Fruit fly (Drosophila melanogaster) whole organism, embryonic: ENCODE data around the gene Pebp1.

Experiments
- BEAF-32 ChIP-seq: fragments of 200-800 bp; sonication (Bioruptor generic); optimal IDR thresholded peaks from 3 replicates; lab custom pipeline; 2017; ENCODE audit warnings: missing biosample characterization, missing genetic modification characterization, mild to moderate bottlenecking, moderate library complexity, missing genetic modification reagents
- Bdp1 ChIP-seq: fragments of 200-800 bp; sonication (Bioruptor generic); optimal IDR thresholded peaks from 3 replicates; lab custom pipeline; 2016; ENCODE audit warnings: missing biosample characterization, missing genetic modification characterization
- CG10147 ChIP-seq: fragments of 200-800 bp; sonication (Bioruptor generic); optimal IDR thresholded peaks from 2 replicates; lab custom pipeline; 2019; ENCODE audit warnings: missing biosample characterization, mild to moderate bottlenecking, missing genetic modification characterization, moderate library complexity
- CG10267 ChIP-seq: fragments of 200-800 bp; sonication (Bioruptor generic); optimal IDR thresholded peaks from 2 replicates; lab custom pipeline; 2018; ENCODE audit warnings: missing biosample characterization, mild to moderate bottlenecking, missing genetic modification characterization, moderate library complexity
- CG10543 ChIP-seq: fragments of 200-800 bp; sonication (Bioruptor generic); optimal IDR thresholded peaks from 3 replicates; lab custom pipeline; 2017; ENCODE audit warnings: missing biosample characterization, mild to moderate bottlenecking, missing genetic modification characterization, moderate library complexity
- CG11085 ChIP-seq: fragments of 200-800 bp; sonication (Bioruptor generic); IDR thresholded peaks from 2 replicates; pipeline ENCODE4 v1.3.6; 2022; ENCODE audit warnings: missing biosample characterization, missing genetic modification characterization
- CG12769 ChIP-seq: fragments of 200-800 bp; sonication (Bioruptor generic); optimal IDR thresholded peaks from 2 replicates; lab custom pipeline; 2019; ENCODE audit warnings: missing biosample characterization, mild to moderate bottlenecking, missing genetic modification characterization, moderate library complexity
- CG13894 ChIP-seq: fragments of 200-800 bp; sonication (Bioruptor generic); optimal IDR thresholded peaks from 3 replicates; lab custom pipeline; 2018; ENCODE audit warnings: missing biosample characterization, mild to moderate bottlenecking, missing genetic modification characterization, moderate library complexity
- CG14710 ChIP-seq: fragments of 200-800 bp; sonication (Bioruptor generic); optimal IDR thresholded peaks from 3 replicates; lab custom pipeline; 2019; ENCODE audit warnings: missing biosample characterization, mild to moderate bottlenecking, missing genetic modification characterization, moderate library complexity
- CG15601 ChIP-seq: fragments of 200-800 bp; sonication (Bioruptor generic); optimal IDR thresholded peaks from 3 replicates; lab custom pipeline; 2019; ENCODE audit warnings: missing biosample characterization, mild to moderate bottlenecking, missing genetic modification characterization, moderate library complexity
- CG17359 ChIP-seq: fragments of 200-800 bp; sonication (Bioruptor generic); optimal IDR thresholded peaks from 3 replicates; lab custom pipeline; 2018; ENCODE audit warnings: missing biosample characterization, mild to moderate bottlenecking, missing genetic modification characterization, moderate library complexity
- CG17361 ChIP-seq: fragments of 200-800 bp; sonication (Bioruptor generic); IDR thresholded peaks from 3 replicates; pipeline ENCODE4 v1.3.6; 2022; ENCODE audit warnings: missing biosample characterization, missing genetic modification characterization
- CG17612 ChIP-seq: fragments of 200-800 bp; sonication (Bioruptor generic); IDR thresholded peaks from 2 replicates; pipeline ENCODE4 v1.3.6; 2022; ENCODE audit warnings: missing biosample characterization, missing genetic modification characterization
- CG17802 ChIP-seq: fragments of 200-800 bp; sonication (Bioruptor generic); optimal IDR thresholded peaks from 2 replicates; lab custom pipeline; 2018; ENCODE audit warnings: missing biosample characterization, mild to moderate bottlenecking, missing genetic modification characterization, moderate library complexity
- CG32767 ChIP-seq: fragments of 200-800 bp; sonication (Bioruptor generic); IDR thresholded peaks from 2 replicates; pipeline ENCODE4 v1.3.6; 2022; ENCODE audit warnings: missing biosample characterization, missing genetic modification characterization
- CG34376 ChIP-seq: fragments of 200-800 bp; sonication (Bioruptor generic); optimal IDR thresholded peaks from 2 replicates; lab custom pipeline; 2018; ENCODE audit warnings: missing biosample characterization, mild to moderate bottlenecking, missing genetic modification characterization
- CG3726 ChIP-seq: fragments of 200-800 bp; sonication (Bioruptor generic); IDR thresholded peaks from 3 replicates; pipeline ENCODE4, ENCODE4 v1.3.6; 2022; ENCODE audit warnings: missing biosample characterization, missing genetic modification characterization
- CG5180 ChIP-seq: fragments of 200-800 bp; sonication (Bioruptor generic); optimal IDR thresholded peaks from 3 replicates; lab custom pipeline; 2017; ENCODE audit warnings: missing biosample characterization, missing genetic modification characterization, mild to moderate bottlenecking, moderate library complexity, missing genetic modification reagents
- CG7786 ChIP-seq: fragments of 200-800 bp; sonication (Bioruptor generic); optimal IDR thresholded peaks from 2 replicates; lab custom pipeline; 2016; ENCODE audit warnings: missing biosample characterization, missing genetic modification characterization
- CG7963 ChIP-seq: fragments of 200-800 bp; sonication (Bioruptor generic); IDR thresholded peaks from 3 replicates; pipeline ENCODE4 v1.3.6; 2022; ENCODE audit warnings: missing biosample characterization, missing genetic modification characterization; ENCODE audit not compliant: partially characterized antibody
- CG8089 ChIP-seq: fragments of 200-800 bp; sonication (Bioruptor generic); optimal IDR thresholded peaks from 3 replicates; lab custom pipeline; 2016; ENCODE audit warnings: missing biosample characterization, missing genetic modification characterization
- E2f1 ChIP-seq: fragments of 200-800 bp; sonication (Bioruptor generic); IDR thresholded peaks from 2 replicates; pipeline ENCODE4 v1.3.6; 2022; ENCODE audit warnings: missing biosample characterization, missing genetic modification characterization
- Elba2 ChIP-seq: fragments of 200-800 bp; sonication (Bioruptor generic); optimal IDR thresholded peaks from 3 replicates; lab custom pipeline; 2016; ENCODE audit warnings: missing biosample characterization, missing genetic modification characterization
- Fer2 ChIP-seq: fragments of 200-800 bp; sonication (Bioruptor generic); optimal IDR thresholded peaks from 2 replicates; lab custom pipeline; 2018; ENCODE audit warnings: missing biosample characterization, mild to moderate bottlenecking, missing genetic modification characterization, moderate library complexity
- HmgD ChIP-seq: fragments of 200-800 bp; sonication (Bioruptor generic); optimal IDR thresholded peaks from 3 replicates; lab custom pipeline; 2016; ENCODE audit warnings: missing biosample characterization, missing genetic modification characterization
- Lpt ChIP-seq: fragments of >200 bp; optimal IDR thresholded peaks from 2 replicates; lab custom pipeline; 2018; ENCODE audit warnings: missing biosample characterization, missing genetic modification characterization
- Nf-YB ChIP-seq: fragments of 200-800 bp; sonication (Bioruptor generic); optimal IDR thresholded peaks from 3 replicates; lab custom pipeline; 2019; ENCODE audit warnings: missing biosample characterization, mild to moderate bottlenecking, missing genetic modification characterization, moderate library complexity
- Rx ChIP-seq: fragments of 200-800 bp; sonication (Bioruptor generic); IDR thresholded peaks from 2 replicates; pipeline ENCODE4 v1.3.6; 2022; ENCODE audit warnings: missing biosample characterization, missing genetic modification characterization
- Vsx1 ChIP-seq: fragments of 200-800 bp; sonication (Bioruptor generic); optimal IDR thresholded peaks from 2 replicates; lab custom pipeline; 2017; ENCODE audit warnings: missing biosample characterization, mild to moderate bottlenecking, missing genetic modification characterization, missing genetic modification reagents
- chif ChIP-seq, 2 experiments: fragments of 200-800 bp; sonication (Bioruptor generic); optimal IDR thresholded peaks; 3 replicates each; lab custom pipeline; 2016; ENCODE audit warnings: missing biosample characterization in 2 of 2, missing genetic modification characterization in 2 of 2
- dan ChIP-seq: fragments of 200-800 bp; sonication (Bioruptor generic); IDR thresholded peaks from 2 replicates; pipeline ENCODE4 v1.3.6; 2022; ENCODE audit warnings: missing biosample characterization, missing genetic modification characterization
- eyg ChIP-seq: fragments of 200-800 bp; sonication (Bioruptor generic); optimal IDR thresholded peaks from 3 replicates; lab custom pipeline; 2016; ENCODE audit warnings: missing biosample characterization, missing genetic modification characterization
- gcm ChIP-seq: fragments of 200-800 bp; sonication (Bioruptor generic); optimal IDR thresholded peaks from 2 replicates; lab custom pipeline; 2019; ENCODE audit warnings: missing biosample characterization, mild to moderate bottlenecking, missing genetic modification characterization, moderate library complexity
- gsb ChIP-seq: fragments of 200-800 bp; sonication (Bioruptor generic); IDR thresholded peaks from 2 replicates; pipeline ENCODE4 v1.3.6; 2022; ENCODE audit warnings: missing biosample characterization, missing genetic modification characterization
- gt ChIP-seq: fragments of 200-800 bp; sonication (Bioruptor generic); IDR thresholded peaks from 2 replicates; pipeline ENCODE4 v1.3.6; 2022; ENCODE audit warnings: missing biosample characterization, missing genetic modification characterization
- insv ChIP-seq, 2 experiments: fragments of 200-800 bp; sonication (Bioruptor generic); optimal IDR thresholded peaks; 3 replicates each; lab custom pipeline; 2016 to 2018; ENCODE audit warnings: missing biosample characterization in 2 of 2, missing genetic modification characterization in 2 of 2
- jigr1 ChIP-seq: fragments of 200-800 bp; sonication (Bioruptor generic); IDR thresholded peaks from 3 replicates; pipeline ENCODE4 v1.3.6; 2022; ENCODE audit warnings: missing biosample characterization, missing genetic modification characterization
- lola ChIP-seq, 3 experiments: fragments of >200 bp in 2 of 3; fragments of 200-800 bp in 1 of 3; sonication (Bioruptor generic) in 1 of 3; optimal IDR thresholded peaks; 2 replicates each; lab custom pipeline; 2017 to 2019; ENCODE audit warnings: missing biosample characterization in 3 of 3, missing genetic modification characterization in 3 of 3, mild to moderate bottlenecking in 1 of 3, moderate library complexity in 1 of 3
- onecut ChIP-seq: fragments of 200-800 bp; sonication (Bioruptor generic); IDR thresholded peaks from 2 replicates; pipeline ENCODE4 v1.3.6; 2022; ENCODE audit warnings: missing biosample characterization, missing genetic modification characterization
- p53 ChIP-seq: fragments of 200-800 bp; sonication (Bioruptor generic); optimal IDR thresholded peaks from 2 replicates; lab custom pipeline; 2016; ENCODE audit warnings: missing biosample characterization, missing genetic modification characterization
- rib ChIP-seq: fragments of 200-800 bp; sonication (Bioruptor generic); IDR thresholded peaks from 2 replicates; pipeline ENCODE4 v1.3.6; 2022; ENCODE audit warnings: missing biosample characterization, missing genetic modification characterization
- row ChIP-seq: fragments of 200-800 bp; sonication (Bioruptor generic); IDR thresholded peaks from 3 replicates; pipeline ENCODE4 v1.3.6; 2022; ENCODE audit warnings: missing biosample characterization, missing genetic modification characterization
- slp2 ChIP-seq: fragments of 200-800 bp; sonication (Bioruptor generic); optimal IDR thresholded peaks from 2 replicates; lab custom pipeline; 2016; ENCODE audit warnings: missing biosample characterization, missing genetic modification characterization
- sna ChIP-seq: fragments of 200-800 bp; sonication (Bioruptor generic); IDR thresholded peaks from 2 replicates; pipeline ENCODE4 v1.3.6; 2022; ENCODE audit warnings: missing biosample characterization, missing genetic modification characterization; ENCODE audit not compliant: partially characterized antibody
- so ChIP-seq: fragments of 200-800 bp; sonication (Bioruptor generic); IDR thresholded peaks from 3 replicates; pipeline ENCODE4 v1.3.6; 2022; ENCODE audit warnings: missing biosample characterization, missing genetic modification characterization
- ssp ChIP-seq: fragments of 200-800 bp; sonication (Bioruptor generic); IDR thresholded peaks from 2 replicates; pipeline ENCODE4 v1.3.6; 2022; ENCODE audit warnings: missing biosample characterization, missing genetic modification characterization
- trh ChIP-seq: fragments of 200-800 bp; sonication (Bioruptor generic); optimal IDR thresholded peaks from 2 replicates; lab custom pipeline; 2016; ENCODE audit warnings: missing biosample characterization, missing genetic modification characterization
- tx ChIP-seq: fragments of 200-800 bp; sonication (Bioruptor generic); optimal IDR thresholded peaks from 2 replicates; lab custom pipeline; 2016; ENCODE audit warnings: missing biosample characterization, missing genetic modification characterization
- wor ChIP-seq: fragments of 200-800 bp; sonication (Bioruptor generic); IDR thresholded peaks from 2 replicates; pipeline ENCODE4 v1.3.6; 2022; ENCODE audit warnings: missing biosample characterization, missing genetic modification characterization
- yki ChIP-seq: fragments of >200 bp; optimal IDR thresholded peaks from 3 replicates; lab custom pipeline; 2018

Gene Pebp1

DNA sequence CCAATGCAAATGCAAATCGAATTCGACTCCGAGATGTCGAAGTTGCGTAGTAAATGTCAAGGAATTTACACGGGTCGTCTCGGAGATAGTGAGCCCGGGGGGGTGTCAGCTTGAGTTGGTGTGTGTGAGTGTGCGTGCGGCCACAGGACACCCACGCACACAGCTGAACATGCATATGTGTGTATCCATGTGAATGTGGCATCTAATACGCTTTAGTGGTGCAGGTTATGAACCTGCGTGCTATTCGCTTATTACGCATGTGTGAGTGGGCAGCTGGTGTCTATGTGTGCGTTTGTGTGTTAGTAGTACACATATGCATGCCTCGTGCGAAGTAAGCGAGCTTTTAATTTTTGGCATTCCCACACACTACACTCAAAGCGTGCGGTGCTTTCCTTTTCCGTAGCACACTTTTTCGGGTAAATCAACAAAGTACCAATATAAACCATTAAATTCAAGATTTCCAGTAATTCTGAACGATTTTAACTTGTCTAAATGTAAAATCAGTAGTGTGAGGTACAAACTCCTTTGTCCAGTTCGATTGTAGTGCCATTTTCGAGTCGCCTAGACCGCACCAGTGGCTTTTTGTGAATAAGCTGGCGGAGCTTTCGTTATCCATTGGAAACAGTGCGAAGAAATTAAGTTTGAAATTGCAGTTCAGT lies 3.1 kb downstream of the Pebp1 start (continued):
- TF ChIP-seq E2f1 (GFP tag; lab: Robert Waterston, UW) (peak; percentile 76), CG13894 (tag; lab: Kevin White, UChicago) (peak; percentile 92), CG7786 (GFP tag; lab: Kevin White, UChicago) (peak; percentile 87), tx (GFP tag; lab: Kevin White, UChicago) (peak; percentile 84), CG32767 (peak; percentile 49), CG17361 (no peak; the same call in 2 of the 3 replicates), CG5180 (GFP tag; lab: Kevin White, UChicago) (peak; percentile 76), HmgD (GFP tag; lab: Kevin White, UChicago) (peak; percentile 42), lola (GFP tag; optimal IDR thresholded peaks at IDR 0.05; lab: Kevin White, UChicago) (no peak), Nf-YB (peak; percentile 66), CG17802 (tag; lab: Kevin White, UChicago) (peak; percentile 41), Rx (GFP tag; lab: Robert Waterston, UW) (peak; percentile 67), Elba2 (no peak), CG17612 (GFP tag; lab: Robert Waterston, UW) (peak; percentile 31; the same call in 1 of the 2 replicates), CG34376 (GFP tag; lab: Kevin White, UChicago) (peak; percentile 90), CG11085 (GFP tag; lab: Robert Waterston, UW) (peak; percentile 57), CG10543 (GFP tag; lab: Kevin White, UChicago) (peak; percentile 86), CG7963 (GFP tag; lab: Robert Waterston, UW) (no peak), sna (GFP tag; lab: Robert Waterston, UW) (no peak), ssp (peak; percentile 68), p53 (peak; percentile 78), dan (no peak), gt (0 out of 2 replicates have a peak, but pooled peaks have one; percentile 16), jigr1 (GFP tag; lab: Robert Waterston, UW) (peak; percentile 64; the same call in 2 of the 3 replicates), CG8089 (GFP tag; lab: Kevin White, UChicago) (peak; percentile 67), onecut (GFP tag; lab: Robert Waterston, UW) (peak; percentile 81), CG14710 (tag; lab: Kevin White, UChicago) (peak; percentile 39), CG15601 (tag; lab: Kevin White, UChicago) (no peak), CG10147 (GFP tag; lab: Kevin White, UChicago) (peak; percentile 89), CG12769 (tag; lab: Kevin White, UChicago) (no peak), gcm (GFP tag; lab: Kevin White, UChicago) (no peak), CG3726 (GFP tag; lab: Robert Waterston, UW) (peak; percentile 76; the same call in 2 of the 3 replicates), Bdp1 (GFP tag; lab: Kevin White, UChicago) (peak; percentile 71), eyg (GFP tag; lab: Kevin White, UChicago) (peak; percentile 88), slp2 (GFP tag; lab: Kevin White, UChicago) (peak; percentile 85), so (GFP tag; lab: Robert Waterston, UW) (peak; percentile 89), chif (GFP tag; optimal IDR thresholded peaks at IDR 0.05; lab: Kevin White, UChicago) (peak; percentile 73 to 80), rib (GFP tag; lab: Robert Waterston, UW) (peak; percentile 75), yki (no peak), gsb (GFP tag; lab: Robert Waterston, UW) (peak; percentile 73), Lpt (GFP tag; lab: Kevin White, UChicago) (no peak), Vsx1 (GFP tag; lab: Kevin White, UChicago) (peak; percentile 43), BEAF-32 (GFP tag; lab: Kevin White, UChicago) (no peak), insv (GFP tag; optimal IDR thresholded peaks at IDR 0.05; lab: Kevin White, UChicago) (no peak), CG17359 (tag; lab: Kevin White, UChicago) (peak; percentile 87), trh (GFP tag; lab: Kevin White, UChicago) (peak; percentile 50), wor (GFP tag; lab: Robert Waterston, UW) (peak; percentile 70), row (GFP tag; lab: Robert Waterston, UW) (peak; percentile 93), Fer2 (tag; lab: Kevin White, UChicago) (peak; percentile 77), CG10267 (tag; lab: Kevin White, UChicago) (peak; percentile 69)
